Fruit fly (Drosophila melanogaster) whole organism, embryonic: ENCODE measurements around the gene htl.

Experiments used
- B-H2 ChIP-seq: fragments of 200-800 bp; sonication (Bioruptor generic); optimal IDR thresholded peaks from 2 replicates; lab custom pipeline; 2018; ENCODE audit warnings: missing biosample characterization, mild to moderate bottlenecking, missing genetic modification characterization
- CG11560 ChIP-seq: fragments of 200-800 bp; sonication (Bioruptor generic); IDR thresholded peaks from 3 replicates; pipeline ENCODE4 v1.3.6; 2022; ENCODE audit warnings: missing biosample characterization, missing genetic modification characterization
- CG12236 ChIP-seq: fragments of 200-800 bp; sonication (Bioruptor generic); optimal IDR thresholded peaks from 2 replicates; lab custom pipeline; 2016; ENCODE audit warnings: missing biosample characterization, missing genetic modification characterization
- CG13775 ChIP-seq: fragments of 200-800 bp; sonication (Bioruptor generic); optimal IDR thresholded peaks from 3 replicates; lab custom pipeline; 2017; ENCODE audit warnings: missing biosample characterization, mild to moderate bottlenecking, missing genetic modification characterization
- CG17612 ChIP-seq: fragments of 200-800 bp; sonication (Bioruptor generic); IDR thresholded peaks from 2 replicates; pipeline ENCODE4 v1.3.6; 2022; ENCODE audit warnings: missing biosample characterization, missing genetic modification characterization
- CG2199 ChIP-seq: fragments of 200-800 bp; sonication (Bioruptor generic); IDR thresholded peaks from 3 replicates; pipeline ENCODE4 v1.3.6; 2022; ENCODE audit warnings: missing biosample characterization, missing genetic modification characterization
- CG3065 ChIP-seq: fragments of 200-800 bp; sonication (Bioruptor generic); optimal IDR thresholded peaks from 2 replicates; lab custom pipeline; 2016; ENCODE audit warnings: missing biosample characterization, missing genetic modification characterization
- CG32532 ChIP-seq: fragments of 200-800 bp; sonication (Bioruptor generic); IDR thresholded peaks from 2 replicates; pipeline ENCODE4 v1.3.6; 2022; ENCODE audit warnings: missing biosample characterization, missing genetic modification characterization
- CG4360 ChIP-seq: fragments of 200-800 bp; sonication (Bioruptor generic); IDR thresholded peaks from 2 replicates; pipeline ENCODE4 v1.3.6; 2022; ENCODE audit warnings: missing biosample characterization, missing genetic modification characterization
- CG43689 ChIP-seq: fragments of 200-800 bp; sonication (Bioruptor generic); IDR thresholded peaks from 2 replicates; pipeline ENCODE4 v1.3.6; 2022; ENCODE audit warnings: missing biosample characterization, missing genetic modification characterization
- CG4730 ChIP-seq: fragments of 200-800 bp; sonication (Bioruptor generic); IDR thresholded peaks from 2 replicates; pipeline ENCODE4 v1.3.6; 2022; ENCODE audit warnings: missing biosample characterization, missing genetic modification characterization
- CG5180 ChIP-seq: fragments of 200-800 bp; sonication (Bioruptor generic); optimal IDR thresholded peaks from 3 replicates; lab custom pipeline; 2017; ENCODE audit warnings: missing biosample characterization, missing genetic modification characterization, mild to moderate bottlenecking, moderate library complexity, missing genetic modification reagents
- CG6272 ChIP-seq: fragments of 200-800 bp; sonication (Bioruptor generic); IDR thresholded peaks from 2 replicates; pipeline ENCODE4 v1.3.6; 2022; ENCODE audit warnings: missing biosample characterization, missing genetic modification characterization
- CG7745 ChIP-seq: fragments of 200-800 bp; sonication (Bioruptor generic); optimal IDR thresholded peaks from 2 replicates; lab custom pipeline; 2018; ENCODE audit warnings: missing biosample characterization, mild to moderate bottlenecking, missing genetic modification characterization, moderate library complexity
- CG8281 ChIP-seq: fragments of 200-800 bp; sonication (Bioruptor generic); optimal IDR thresholded peaks from 2 replicates; lab custom pipeline; 2018; ENCODE audit warnings: missing biosample characterization, mild to moderate bottlenecking, missing genetic modification characterization, moderate library complexity
- Dbx ChIP-seq: fragments of 200-800 bp; sonication (Bioruptor generic); IDR thresholded peaks from 3 replicates; pipeline ENCODE4 v1.3.6; 2022; ENCODE audit warnings: missing biosample characterization, missing genetic modification characterization
- Doc2 ChIP-seq: fragments of 200-800 bp; sonication (Bioruptor generic); IDR thresholded peaks from 2 replicates; pipeline ENCODE4 v1.3.6; 2022; ENCODE audit warnings: missing biosample characterization, missing genetic modification characterization
- Dp ChIP-seq: fragments of 200-800 bp; sonication (Bioruptor generic); optimal IDR thresholded peaks from 2 replicates; lab custom pipeline; 2018; ENCODE audit warnings: missing biosample characterization, mild to moderate bottlenecking, missing genetic modification characterization, moderate library complexity
- H15 ChIP-seq: fragments of 200-800 bp; sonication (Bioruptor generic); IDR thresholded peaks from 3 replicates; pipeline ENCODE4 v1.3.6; 2022; ENCODE audit warnings: missing biosample characterization, missing genetic modification characterization
- HLH4C ChIP-seq: fragments of 200-800 bp; sonication (Bioruptor generic); IDR thresholded peaks from 3 replicates; pipeline ENCODE4 v1.3.6; 2022; ENCODE audit warnings: missing biosample characterization, missing genetic modification characterization; ENCODE audit not compliant: partially characterized antibody
- Med ChIP-seq: fragments of 200-800 bp; sonication (Bioruptor generic); peaks from one replicate; lab custom pipeline; 2016; ENCODE audit warnings: missing biosample characterization, missing genetic modification characterization, mild to moderate bottlenecking, inconsistent platforms, moderate library complexity
- Poxn ChIP-seq: fragments of 200-800 bp; sonication (Bioruptor generic); IDR thresholded peaks from 2 replicates; pipeline ENCODE4 v1.3.6; 2022; ENCODE audit warnings: missing biosample characterization, missing genetic modification characterization
- Sry-β ChIP-seq: fragments of 200-800 bp; sonication (Bioruptor generic); optimal IDR thresholded peaks from 2 replicates; lab custom pipeline; 2018; ENCODE audit warnings: missing biosample characterization, mild to moderate bottlenecking, missing genetic modification characterization, moderate library complexity
- YL-1 ChIP-seq: fragments of 200-800 bp; sonication (Bioruptor generic); optimal IDR thresholded peaks from 3 replicates; lab custom pipeline; 2017; ENCODE audit warnings: missing biosample characterization, mild to moderate bottlenecking, missing genetic modification characterization
- amos ChIP-seq: fragments of 200-800 bp; sonication (Bioruptor generic); IDR thresholded peaks from 2 replicates; pipeline ENCODE4 v1.3.6; 2022; ENCODE audit warnings: missing biosample characterization, missing genetic modification characterization; ENCODE audit not compliant: partially characterized antibody
- ap ChIP-seq: fragments of 200-800 bp; sonication (Bioruptor generic); IDR thresholded peaks from 2 replicates; pipeline ENCODE4 v1.3.6; 2022; ENCODE audit warnings: missing biosample characterization, missing genetic modification characterization
- chinmo ChIP-seq: fragments of 200-800 bp; sonication (Bioruptor generic); IDR thresholded peaks from 4 replicates; pipeline ENCODE4 v1.3.6; 2022; ENCODE audit warnings: missing biosample characterization, missing genetic modification characterization; ENCODE audit not compliant: partially characterized antibody
- ci ChIP-seq: fragments of 200-800 bp; sonication (Bioruptor generic); IDR thresholded peaks from 3 replicates; pipeline ENCODE4 v1.3.6; 2022; ENCODE audit warnings: missing biosample characterization, missing genetic modification characterization
- corto ChIP-seq: fragments of 200-800 bp; sonication (Bioruptor generic); optimal IDR thresholded peaks from 2 replicates; lab custom pipeline; 2016; ENCODE audit warnings: missing biosample characterization, mild to moderate bottlenecking, missing genetic modification characterization, moderate library complexity
- croc ChIP-seq: fragments of 200-800 bp; sonication (Bioruptor generic); conservative IDR thresholded peaks from 3 replicates; pipeline ENCODE4 v1.3.6; 2022; ENCODE audit warnings: missing biosample characterization, missing genetic modification characterization
- da ChIP-seq: fragments of 200-800 bp; sonication (Bioruptor generic); optimal IDR thresholded peaks from 2 replicates; lab custom pipeline; 2016; ENCODE audit warnings: missing biosample characterization, missing genetic modification characterization
- dpn ChIP-seq, 2 experiments: fragments of 200-800 bp; sonication (Bioruptor generic); optimal IDR thresholded peaks; 3 replicates each; lab custom pipeline; 2016; ENCODE audit warnings: missing biosample characterization in 2 of 2, missing genetic modification characterization in 2 of 2
- gem ChIP-seq: fragments of 200-800 bp; sonication (Bioruptor generic); optimal IDR thresholded peaks from 2 replicates; lab custom pipeline; 2019; ENCODE audit warnings: missing biosample characterization, mild to moderate bottlenecking, missing genetic modification characterization, moderate library complexity
- gsb-n ChIP-seq: fragments of 200-800 bp; sonication (Bioruptor generic); optimal IDR thresholded peaks from 3 replicates; lab custom pipeline; 2018; ENCODE audit warnings: missing biosample characterization, mild to moderate bottlenecking, missing genetic modification characterization
- ham ChIP-seq: fragments of 200-800 bp; sonication (Bioruptor generic); IDR thresholded peaks from 2 replicates; pipeline ENCODE4 v1.3.6; 2022; ENCODE audit warnings: missing biosample characterization, missing genetic modification characterization
- lbe ChIP-seq: fragments of 200-800 bp; sonication (Bioruptor generic); optimal IDR thresholded peaks from 2 replicates; lab custom pipeline; 2016; ENCODE audit warnings: missing biosample characterization, mild to moderate bottlenecking, missing genetic modification characterization
- otp ChIP-seq: fragments of 200-800 bp; sonication (Bioruptor generic); IDR thresholded peaks from 3 replicates; pipeline ENCODE4, ENCODE4 v1.3.6; 2022; ENCODE audit warnings: missing biosample characterization, missing genetic modification characterization
- peb ChIP-seq: fragments of 200-800 bp; sonication (Bioruptor generic); IDR thresholded peaks from 2 replicates; pipeline ENCODE4 v1.3.6; 2022; ENCODE audit warnings: missing biosample characterization, missing genetic modification characterization
- prd ChIP-seq, 3 experiments: fragments of >200 bp in 2 of 3; fragments of 200-800 bp in 1 of 3; sonication (Bioruptor generic) in 1 of 3; optimal IDR thresholded peaks in 2 of 3; IDR thresholded peaks in 1 of 3; 2 replicates in 2 of 3; 3 replicates in 1 of 3; pipeline versions ENCODE4 v1.3.6 to Lab custom; 2017 to 2022; ENCODE audit warnings: missing biosample characterization in 1 of 3, missing genetic modification characterization in 1 of 3
- pros ChIP-seq: fragments of 200-800 bp; sonication (Bioruptor generic); optimal IDR thresholded peaks from 3 replicates; lab custom pipeline; 2019; ENCODE audit warnings: missing biosample characterization, mild to moderate bottlenecking, missing genetic modification characterization, moderate library complexity
- shn ChIP-seq: fragments of 200-800 bp; sonication (Bioruptor generic); optimal IDR thresholded peaks from 3 replicates; lab custom pipeline; 2016; ENCODE audit warnings: missing biosample characterization, missing genetic modification characterization
- slbo ChIP-seq: fragments of 200-800 bp; sonication (Bioruptor generic); IDR thresholded peaks from 2 replicates; pipeline ENCODE4 v1.3.6; 2022; ENCODE audit warnings: missing biosample characterization, missing genetic modification characterization
- slou ChIP-seq: fragments of 200-800 bp; sonication (Bioruptor generic); optimal IDR thresholded peaks from 3 replicates; lab custom pipeline; 2016; ENCODE audit warnings: missing biosample characterization, missing genetic modification characterization
- sr ChIP-seq: fragments of 200-800 bp; sonication (Bioruptor generic); IDR thresholded peaks from 3 replicates; pipeline ENCODE4 v1.3.6; 2022; ENCODE audit warnings: missing biosample characterization, missing genetic modification characterization
- tll ChIP-seq, 2 experiments: fragments of 200-800 bp in 1 of 2; fragments of >200 bp in 1 of 2; sonication (Bioruptor generic) in 1 of 2; optimal IDR thresholded peaks; 2 replicates each; lab custom pipeline; 2017 to 2019; ENCODE audit warnings: missing biosample characterization in 2 of 2, missing genetic modification characterization in 2 of 2, mild to moderate bottlenecking in 1 of 2, moderate library complexity in 1 of 2
- zf30C ChIP-seq: fragments of 200-800 bp; sonication (Bioruptor generic); optimal IDR thresholded peaks from 3 replicates; lab custom pipeline; 2018; ENCODE audit warnings: missing biosample characterization, mild to moderate bottlenecking, missing genetic modification characterization

htl gene

DNA sequence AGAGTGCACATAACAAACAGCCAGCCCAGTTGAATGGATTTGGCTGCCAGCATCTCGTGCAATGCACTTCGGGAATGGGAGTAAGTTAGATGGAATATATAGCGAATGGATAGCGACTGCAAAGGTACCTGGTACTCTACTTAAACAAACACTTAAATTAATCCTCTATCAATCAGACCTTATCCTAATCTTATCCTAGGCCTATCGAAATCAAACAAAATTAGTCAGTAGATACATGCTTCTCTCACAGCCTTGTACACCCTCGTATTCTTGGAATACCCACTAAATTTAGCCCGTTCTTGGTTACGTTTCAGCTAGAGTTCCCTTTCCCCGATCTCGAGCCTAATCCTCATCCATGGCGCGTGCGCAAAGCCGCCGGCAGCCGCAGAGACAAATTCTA is 7.8 kb upstream of the htl start (continued):
- TF ChIP-seq CG7745 (tag; lab: Kevin White, UChicago): no peak
- TF ChIP-seq Poxn (GFP tag; lab: Robert Waterston, UW): no peak
- TF ChIP-seq CG4730 (GFP tag; lab: Robert Waterston, UW): 0 out of 2 replicates have a peak, but pooled peaks have one; percentile 19
- TF ChIP-seq croc: no peak; the same call in 1 of the 3 replicates
- no peak for TF ChIP-seq prd (optimal IDR thresholded peaks at IDR 0.05; lab: Kevin White, UChicago)
- peak; percentile 42; the same call in 1 of the 3 replicates for TF ChIP-seq prd (GFP tag; IDR thresholded peaks at IDR 0.05; lab: Robert Waterston, UW)
- TF ChIP-seq B-H2 (GFP tag; lab: Kevin White, UChicago): no peak
- TF ChIP-seq amos (GFP tag; lab: Robert Waterston, UW): no peak
- TF ChIP-seq, all 482 proteins: peak for 8

- TF ChIP-seq lbe (GFP tag; lab: Kevin White, UChicago): no peak
- no peak for TF ChIP-seq dpn (GFP tag; optimal IDR thresholded peaks at IDR 0.05; lab: Kevin White, UChicago)
- TF ChIP-seq HLH4C (GFP tag; lab: Robert Waterston, UW): no peak
- no peak for TF ChIP-seq CG13775
- TF ChIP-seq YL-1 (GFP tag; lab: Kevin White, UChicago): no peak
- no peak for TF ChIP-seq gem
- TF ChIP-seq slou (GFP tag; lab: Kevin White, UChicago): no peak
- no peak for TF ChIP-seq gsb-n (tag; lab: Kevin White, UChicago)
- TF ChIP-seq ham (GFP tag; lab: Robert Waterston, UW): no peak
- no peak for TF ChIP-seq CG17612 (GFP tag; lab: Robert Waterston, UW)
- no peak for TF ChIP-seq Doc2 (GFP tag; lab: Robert Waterston, UW)
- TF ChIP-seq shn (GFP tag; lab: Kevin White, UChicago): no peak
- TF ChIP-seq croc: no peak
- TF ChIP-seq CG32532 (GFP tag; lab: Robert Waterston, UW): no peak
- no peak for TF ChIP-seq CG43689 (GFP tag; lab: Robert Waterston, UW)
- no peak for TF ChIP-seq da
- no peak for TF ChIP-seq slbo (GFP tag; lab: Robert Waterston, UW)
- TF ChIP-seq CG12236 (GFP tag; lab: Kevin White, UChicago): no peak
Measured at dm6 chr3R:18058401-18058800, 5.6 kb upstream of the htl start.

- no peak for TF ChIP-seq Sry-β (GFP tag; lab: Kevin White, UChicago)
- 0 out of 3 replicates have a peak, but pooled peaks have one; percentile 7 for TF ChIP-seq H15 (GFP tag; lab: Robert Waterston, UW)
- 0 out of 3 replicates have a peak, but pooled peaks have one; percentile 21 for TF ChIP-seq CG11560 (tag; lab: Robert Waterston, UW)
- peak; percentile 9 for TF ChIP-seq Med (GFP tag; lab: Kevin White, UChicago)
- TF ChIP-seq zf30C (GFP tag; lab: Kevin White, UChicago): peak; percentile 53
- TF ChIP-seq otp: 0 out of 3 replicates have a peak, but pooled peaks have one; percentile 13
- peak; percentile 4 for TF ChIP-seq CG8281 (tag; lab: Kevin White, UChicago)
- TF ChIP-seq CG6272 (GFP tag; lab: Robert Waterston, UW): no peak
Measured at dm6 chr3R:18050585-18050984, 2.2 kb downstream of the htl start.

DNA sequence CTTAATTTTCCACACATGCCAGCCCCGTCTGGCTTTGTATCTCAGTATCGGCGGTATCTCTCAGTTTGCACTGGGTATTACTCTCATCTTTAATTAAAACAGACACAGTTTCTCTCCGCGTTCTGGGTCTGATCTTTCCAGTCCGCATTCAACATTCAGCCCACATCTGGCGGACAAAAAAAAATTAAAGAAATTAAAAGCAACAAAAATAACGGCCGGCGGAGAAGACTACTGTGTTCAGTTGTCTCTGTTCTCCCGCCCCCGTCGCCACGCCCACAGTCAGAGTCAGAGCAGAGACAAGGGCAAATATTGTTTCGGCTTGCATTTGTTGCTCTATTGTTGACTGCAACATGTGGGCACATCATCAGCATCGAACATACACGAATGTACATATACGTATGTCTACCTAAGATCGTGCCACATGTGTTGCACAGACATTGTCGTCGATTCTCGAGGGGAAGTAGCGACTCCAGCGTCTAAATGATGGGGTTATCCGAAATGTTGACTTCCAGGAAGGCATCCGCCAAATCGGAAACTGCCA is 2.7 kb downstream of the htl start:
- TF ChIP-seq CG3065: peak; percentile 88
- TF ChIP-seq Dbx (GFP tag; lab: Robert Waterston, UW): no peak
- TF ChIP-seq peb (GFP tag; lab: Robert Waterston, UW): no peak
- TF ChIP-seq sr (GFP tag; lab: Robert Waterston, UW): peak; percentile 50; the same call in 1 of the 3 replicates
- peak; percentile 100 for TF ChIP-seq CG7745 (tag; lab: Kevin White, UChicago)
- peak; percentile 62 for TF ChIP-seq CG5180
- TF ChIP-seq ap: no peak
- TF ChIP-seq CG2199 (GFP tag; lab: Robert Waterston, UW): 0 out of 3 replicates have a peak, but pooled peaks have one; percentile 6
- peak in 1 of 2 experiments; percentile 77 for TF ChIP-seq tll (GFP tag; optimal IDR thresholded peaks at IDR 0.05; lab: Kevin White, UChicago)
- TF ChIP-seq pros (GFP tag; lab: Kevin White, UChicago): peak; percentile 31
- TF ChIP-seq chinmo (GFP tag; lab: Robert Waterston, UW): 0 out of 4 replicates have a peak, but pooled peaks have one; percentile 36
- no peak for TF ChIP-seq ci
- peak; percentile 34; the same call in 1 of the 2 replicates for TF ChIP-seq CG4360 (GFP tag; lab: Robert Waterston, UW)
- TF ChIP-seq corto (GFP tag; lab: Kevin White, UChicago): no peak
- TF ChIP-seq Dp (GFP tag; lab: Kevin White, UChicago): no peak
